Fruit fly (Drosophila melanogaster) whole organism, embryonic: Measurements from ENCODE around the gene CG12347.
A peak's percentile ranks its signal among the peaks of the same experiment; 100 is the strongest.

Source experiments
- Aef1 ChIP-seq: fragments of 200-800 bp; sonication (Bioruptor generic); IDR thresholded peaks from 3 replicates; pipeline ENCODE4 v1.3.6; 2022; ENCODE audit warnings: missing biosample characterization, missing genetic modification characterization
- Bdp1 ChIP-seq: fragments of 200-800 bp; sonication (Bioruptor generic); optimal IDR thresholded peaks from 3 replicates; lab custom pipeline; 2016; ENCODE audit warnings: missing biosample characterization, missing genetic modification characterization
- C15 ChIP-seq: fragments of 200-800 bp; sonication (Bioruptor generic); IDR thresholded peaks from 3 replicates; pipeline ENCODE4 v1.3.6; 2022; ENCODE audit warnings: missing biosample characterization, missing genetic modification characterization
- CG11723 ChIP-seq: fragments of 200-800 bp; sonication (Bioruptor generic); optimal IDR thresholded peaks from 2 replicates; lab custom pipeline; 2017; ENCODE audit warnings: missing biosample characterization, mild to moderate bottlenecking, missing genetic modification characterization
- CG12744 ChIP-seq: fragments of 200-800 bp; sonication (Bioruptor generic); optimal IDR thresholded peaks from 2 replicates; lab custom pipeline; 2016; ENCODE audit warnings: missing biosample characterization, missing genetic modification characterization
- CG15073 ChIP-seq: fragments of 200-800 bp; sonication (Bioruptor generic); optimal IDR thresholded peaks from 2 replicates; lab custom pipeline; 2016; ENCODE audit warnings: missing biosample characterization, missing genetic modification characterization
- CG16779 ChIP-seq: fragments of 200-800 bp; sonication (Bioruptor generic); IDR thresholded peaks from 2 replicates; pipeline ENCODE4 v1.3.6; 2022; ENCODE audit warnings: missing biosample characterization, missing genetic modification characterization
- CG17912 ChIP-seq: fragments of 200-800 bp; sonication (Bioruptor generic); optimal IDR thresholded peaks from 2 replicates; lab custom pipeline; 2018; ENCODE audit warnings: missing biosample characterization, mild to moderate bottlenecking, missing genetic modification characterization
- CG2875 ChIP-seq: fragments of 200-800 bp; sonication (Bioruptor generic); optimal IDR thresholded peaks from 2 replicates; lab custom pipeline; 2017; ENCODE audit warnings: missing biosample characterization, mild to moderate bottlenecking, missing genetic modification characterization, missing genetic modification reagents
- CG31441 ChIP-seq: fragments of 200-800 bp; sonication (Bioruptor generic); IDR thresholded peaks from 2 replicates; pipeline ENCODE4 v1.3.6; 2022; ENCODE audit warnings: missing biosample characterization, missing genetic modification characterization
- CG3407 ChIP-seq: fragments of 200-800 bp; sonication (Bioruptor generic); optimal IDR thresholded peaks from 2 replicates; lab custom pipeline; 2018; ENCODE audit warnings: missing biosample characterization, mild to moderate bottlenecking, missing genetic modification characterization
- CG7556 ChIP-seq: fragments of 200-800 bp; sonication (Bioruptor generic); optimal IDR thresholded peaks from 2 replicates; lab custom pipeline; 2017; ENCODE audit warnings: missing biosample characterization, mild to moderate bottlenecking, missing genetic modification characterization
- CG8388 ChIP-seq: fragments of 200-800 bp; sonication (Bioruptor generic); optimal IDR thresholded peaks from 2 replicates; lab custom pipeline; 2019; ENCODE audit warnings: missing biosample characterization, mild to moderate bottlenecking, missing genetic modification characterization, moderate library complexity
- CG8944 ChIP-seq: fragments of 200-800 bp; sonication (Bioruptor generic); optimal IDR thresholded peaks from 3 replicates; lab custom pipeline; 2016; ENCODE audit warnings: missing biosample characterization, missing genetic modification characterization
- CG9727 ChIP-seq: fragments of 200-800 bp; sonication (Bioruptor generic); optimal IDR thresholded peaks from 3 replicates; lab custom pipeline; 2017; ENCODE audit warnings: missing biosample characterization, mild to moderate bottlenecking, missing genetic modification characterization
- Dad ChIP-seq: fragments of 200-800 bp; sonication (Bioruptor generic); optimal IDR thresholded peaks from 3 replicates; lab custom pipeline; 2016; ENCODE audit warnings: missing biosample characterization, missing genetic modification characterization
- Deaf1 ChIP-seq: fragments of 200-800 bp; optimal IDR thresholded peaks from 3 replicates; lab custom pipeline; 2019; ENCODE audit warnings: missing biosample characterization, mild to moderate bottlenecking, missing genetic modification characterization, moderate library complexity
- Doc2 ChIP-seq: fragments of 200-800 bp; sonication (Bioruptor generic); IDR thresholded peaks from 2 replicates; pipeline ENCODE4 v1.3.6; 2022; ENCODE audit warnings: missing biosample characterization, missing genetic modification characterization
- Hand ChIP-seq: fragments of 200-800 bp; sonication (Bioruptor generic); optimal IDR thresholded peaks from 2 replicates; lab custom pipeline; 2017; ENCODE audit warnings: mild to moderate bottlenecking, missing biosample characterization, missing genetic modification reagents, missing genetic modification characterization
- HmgD ChIP-seq: fragments of 200-800 bp; sonication (Bioruptor generic); optimal IDR thresholded peaks from 3 replicates; lab custom pipeline; 2016; ENCODE audit warnings: missing biosample characterization, missing genetic modification characterization
- Hr3 ChIP-seq: fragments of 200-800 bp; sonication (Bioruptor generic); optimal IDR thresholded peaks from 3 replicates; lab custom pipeline; 2016; ENCODE audit warnings: missing biosample characterization, missing genetic modification characterization
- Neu2 ChIP-seq: fragments of 200-800 bp; sonication (Bioruptor generic); optimal IDR thresholded peaks from 3 replicates; lab custom pipeline; 2016; ENCODE audit warnings: missing biosample characterization, missing genetic modification characterization, borderline replicate concordance
- Optix ChIP-seq: fragments of 200-800 bp; sonication (Bioruptor generic); IDR thresholded peaks from 3 replicates; pipeline ENCODE4 v1.3.6; 2022; ENCODE audit warnings: missing biosample characterization, missing genetic modification characterization
- PHDP ChIP-seq: fragments of 200-800 bp; sonication (Bioruptor generic); optimal IDR thresholded peaks from 3 replicates; lab custom pipeline; 2018; ENCODE audit warnings: missing biosample characterization, mild to moderate bottlenecking, missing genetic modification characterization, moderate library complexity
- Ptx1 ChIP-seq: fragments of 200-800 bp; sonication (Bioruptor generic); IDR thresholded peaks from 2 replicates; pipeline ENCODE4 v1.3.6; 2022; ENCODE audit warnings: missing biosample characterization, missing genetic modification characterization
- Sin3A ChIP-seq: fragments of >200 bp; optimal IDR thresholded peaks from 2 replicates; lab custom pipeline; 2018
- Stat92E ChIP-seq, 3 experiments: fragments of >200 bp in 2 of 3; fragments of 200-800 bp in 1 of 3; sonication (Bioruptor generic) in 1 of 3; optimal IDR thresholded peaks; 2 replicates each; lab custom pipeline; 2017 to 2019; ENCODE audit warnings: missing biosample characterization in 3 of 3, missing genetic modification characterization in 3 of 3, mild to moderate bottlenecking in 1 of 3, moderate library complexity in 1 of 3
- Trl ChIP-seq, 3 experiments: fragments of >200 bp in 2 of 3; fragments of 200-800 bp in 1 of 3; sonication (Bioruptor generic) in 1 of 3; optimal IDR thresholded peaks; 2 replicates in 1 of 3; 3 replicates in 2 of 3; lab custom pipeline; 2016 to 2017; ENCODE audit warnings: missing biosample characterization in 1 of 3, missing genetic modification characterization in 1 of 3
- Vsx1 ChIP-seq: fragments of 200-800 bp; sonication (Bioruptor generic); optimal IDR thresholded peaks from 2 replicates; lab custom pipeline; 2017; ENCODE audit warnings: missing biosample characterization, mild to moderate bottlenecking, missing genetic modification characterization, missing genetic modification reagents
- abd-A ChIP-seq: fragments of 200-800 bp; sonication (Bioruptor generic); optimal IDR thresholded peaks from 3 replicates; lab custom pipeline; 2019; ENCODE audit warnings: missing biosample characterization, mild to moderate bottlenecking, missing genetic modification characterization, moderate library complexity
- ara ChIP-seq: fragments of 200-800 bp; sonication (Bioruptor generic); IDR thresholded peaks from 2 replicates; pipeline ENCODE4 v1.3.6; 2022; ENCODE audit warnings: missing biosample characterization, missing genetic modification characterization
- corto ChIP-seq: fragments of 200-800 bp; sonication (Bioruptor generic); optimal IDR thresholded peaks from 2 replicates; lab custom pipeline; 2016; ENCODE audit warnings: missing biosample characterization, mild to moderate bottlenecking, missing genetic modification characterization, moderate library complexity
- her ChIP-seq: fragments of 200-800 bp; sonication (Bioruptor generic); optimal IDR thresholded peaks from 2 replicates; lab custom pipeline; 2016; ENCODE audit warnings: missing biosample characterization, missing genetic modification characterization
- hkb ChIP-seq, 2 experiments: fragments of 200-800 bp in 1 of 2; fragments of >200 bp in 1 of 2; sonication (Bioruptor generic) in 1 of 2; IDR thresholded peaks in 1 of 2; optimal IDR thresholded peaks in 1 of 2; 2 replicates each; pipeline versions ENCODE4 v1.3.6 to Lab custom; 2017 to 2022; ENCODE audit warnings: missing biosample characterization in 1 of 2, missing genetic modification characterization in 1 of 2
- jigr1 ChIP-seq: fragments of 200-800 bp; sonication (Bioruptor generic); IDR thresholded peaks from 3 replicates; pipeline ENCODE4 v1.3.6; 2022; ENCODE audit warnings: missing biosample characterization, missing genetic modification characterization
- nom ChIP-seq: fragments of 200-800 bp; sonication (Bioruptor generic); optimal IDR thresholded peaks from 2 replicates; lab custom pipeline; 2017; ENCODE audit warnings: missing biosample characterization, missing genetic modification characterization, mild to moderate bottlenecking, moderate library complexity, missing genetic modification reagents
- otp ChIP-seq: fragments of 200-800 bp; sonication (Bioruptor generic); IDR thresholded peaks from 3 replicates; pipeline ENCODE4, ENCODE4 v1.3.6; 2022; ENCODE audit warnings: missing biosample characterization, missing genetic modification characterization
- pan ChIP-seq, 4 experiments: fragments of >200 bp in 3 of 4; fragments of 200-800 bp in 1 of 4; sonication (Bioruptor generic) in 1 of 4; optimal IDR thresholded peaks in 3 of 4; IDR thresholded peaks in 1 of 4; 2 replicates each; pipeline versions ENCODE4 v1.3.6 to Lab custom; 2017 to 2022; ENCODE audit warnings: missing biosample characterization in 2 of 4, missing genetic modification characterization in 2 of 4, mixed read lengths in 1 of 4
- pb ChIP-seq: fragments of 200-800 bp; sonication (Bioruptor generic); optimal IDR thresholded peaks from 3 replicates; lab custom pipeline; 2016; ENCODE audit warnings: missing biosample characterization, missing genetic modification characterization
- phol ChIP-seq: fragments of 200-800 bp; sonication (Bioruptor generic); optimal IDR thresholded peaks from 3 replicates; lab custom pipeline; 2018; ENCODE audit warnings: missing biosample characterization, mild to moderate bottlenecking, missing genetic modification characterization, moderate library complexity
- ranshi ChIP-seq: fragments of 200-800 bp; sonication (Bioruptor generic); IDR thresholded peaks from 2 replicates; pipeline ENCODE4 v1.3.6; 2022; ENCODE audit warnings: missing biosample characterization, missing genetic modification characterization
- run ChIP-seq: fragments of 200-800 bp; sonication (Bioruptor generic); optimal IDR thresholded peaks from 3 replicates; lab custom pipeline; 2018; ENCODE audit warnings: missing biosample characterization, mild to moderate bottlenecking, missing genetic modification characterization
- salm ChIP-seq: fragments of 200-800 bp; sonication (Bioruptor generic); optimal IDR thresholded peaks from 2 replicates; lab custom pipeline; 2018; ENCODE audit warnings: missing biosample characterization, mild to moderate bottlenecking, missing genetic modification characterization
- sisA ChIP-seq: fragments of 200-800 bp; sonication (Bioruptor generic); IDR thresholded peaks from 2 replicates; pipeline ENCODE4 v1.3.6; 2022; ENCODE audit warnings: missing biosample characterization, missing genetic modification characterization
- stc ChIP-seq: fragments of 200-800 bp; sonication (Bioruptor generic); IDR thresholded peaks from 2 replicates; pipeline ENCODE4 v1.3.6; 2022; ENCODE audit warnings: missing biosample characterization, missing genetic modification characterization
- z ChIP-seq: fragments of 200-800 bp; sonication (Bioruptor generic); IDR thresholded peaks from 3 replicates; pipeline ENCODE4 v1.3.6; 2022; ENCODE audit warnings: missing biosample characterization, missing genetic modification characterization
- zf30C ChIP-seq: fragments of 200-800 bp; sonication (Bioruptor generic); optimal IDR thresholded peaks from 3 replicates; lab custom pipeline; 2018; ENCODE audit warnings: missing biosample characterization, mild to moderate bottlenecking, missing genetic modification characterization

Gene CG12347

DNA sequence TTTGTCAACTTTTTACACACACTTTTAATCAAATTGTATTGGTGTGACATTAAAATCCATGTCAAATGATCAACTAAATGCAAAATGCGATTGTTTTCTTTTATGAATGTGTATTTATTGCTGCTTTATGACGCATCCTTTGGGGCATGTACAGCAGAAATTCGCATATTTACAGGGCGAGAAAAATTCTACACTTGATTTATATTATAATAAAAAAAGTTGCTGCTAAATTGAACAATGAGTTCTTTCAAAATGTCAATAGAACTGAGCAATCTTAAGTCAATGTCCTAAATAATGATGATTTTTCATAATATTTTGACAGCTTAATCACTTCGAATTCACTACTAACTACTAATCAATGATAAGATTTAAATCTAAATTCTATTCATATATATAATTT lies 4.8 kb downstream of the CG12347 start, which contains the start of gene CG43445 (continued):
- no peak for TF ChIP-seq Ptx1 (GFP tag; lab: Robert Waterston, UW)
- TF ChIP-seq CG3407: no peak
- TF ChIP-seq CG12744 (GFP tag; lab: Kevin White, UChicago): no peak
- no peak for TF ChIP-seq corto (GFP tag; lab: Kevin White, UChicago)
- TF ChIP-seq sisA (GFP tag; lab: Robert Waterston, UW): no peak

DNA sequence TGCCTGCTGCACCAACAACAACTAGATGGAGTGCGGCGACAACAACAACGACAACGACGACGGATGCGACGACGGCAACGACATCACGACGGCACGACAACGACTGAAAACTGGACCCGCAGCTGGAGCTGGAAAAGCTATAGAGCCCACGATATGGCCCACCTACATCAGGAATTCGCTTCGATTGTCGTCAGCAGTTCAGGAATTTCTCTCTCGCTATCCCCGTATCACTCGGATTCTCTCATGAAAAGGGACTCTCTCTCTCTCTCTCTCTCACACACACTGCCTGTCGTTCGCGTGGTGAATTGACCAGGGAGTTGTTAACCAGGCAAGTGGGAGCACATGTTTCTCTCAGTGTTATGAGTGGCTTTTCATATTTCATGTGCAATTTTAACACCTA lies 10.2 kb downstream of the CG12347 start, which contains the start of gene Rim:
Rim (minus strand) TSS at position 101 of the 400 bp plus-strand sequence.
- TF ChIP-seq CG9727 (GFP tag; lab: Kevin White, UChicago) (no peak), ranshi (GFP tag; lab: Robert Waterston, UW) (no peak), otp (GFP tag; lab: Robert Waterston, UW) (no peak), zf30C (GFP tag; lab: Kevin White, UChicago) (peak; percentile 1), CG17912 (GFP tag; lab: Kevin White, UChicago) (no peak), stc (no peak), Hr3 (GFP tag; lab: Kevin White, UChicago) (no peak), nom (GFP tag; lab: Kevin White, UChicago) (no peak), CG15073 (GFP tag; lab: Kevin White, UChicago) (no peak), HmgD (no peak), z (GFP tag; lab: Robert Waterston, UW) (no peak), pb (no peak), Aef1 (GFP tag; lab: Robert Waterston, UW) (no peak), Trl (optimal IDR thresholded peaks at IDR 0.05; lab: Kevin White, UChicago) (peak; percentile 42 to 73), Trl (GFP tag; optimal IDR thresholded peaks at IDR 0.05; lab: Kevin White, UChicago) (no peak), abd-A (tag; lab: Kevin White, UChicago) (peak; percentile 34), Deaf1 (tag; lab: Kevin White, UChicago) (peak; percentile 27), run (tag; lab: Kevin White, UChicago) (no peak), CG16779 (0 out of 2 replicates have a peak, but pooled peaks have one; percentile 52), pan (optimal IDR thresholded peaks at IDR 0.05; lab: Kevin White, UChicago) (no peak), pan (GFP tag; optimal IDR thresholded peaks at IDR 0.05 in 1 of 2, IDR thresholded peaks at IDR 0.05 in 1 of 2) (no peak)

DNA sequence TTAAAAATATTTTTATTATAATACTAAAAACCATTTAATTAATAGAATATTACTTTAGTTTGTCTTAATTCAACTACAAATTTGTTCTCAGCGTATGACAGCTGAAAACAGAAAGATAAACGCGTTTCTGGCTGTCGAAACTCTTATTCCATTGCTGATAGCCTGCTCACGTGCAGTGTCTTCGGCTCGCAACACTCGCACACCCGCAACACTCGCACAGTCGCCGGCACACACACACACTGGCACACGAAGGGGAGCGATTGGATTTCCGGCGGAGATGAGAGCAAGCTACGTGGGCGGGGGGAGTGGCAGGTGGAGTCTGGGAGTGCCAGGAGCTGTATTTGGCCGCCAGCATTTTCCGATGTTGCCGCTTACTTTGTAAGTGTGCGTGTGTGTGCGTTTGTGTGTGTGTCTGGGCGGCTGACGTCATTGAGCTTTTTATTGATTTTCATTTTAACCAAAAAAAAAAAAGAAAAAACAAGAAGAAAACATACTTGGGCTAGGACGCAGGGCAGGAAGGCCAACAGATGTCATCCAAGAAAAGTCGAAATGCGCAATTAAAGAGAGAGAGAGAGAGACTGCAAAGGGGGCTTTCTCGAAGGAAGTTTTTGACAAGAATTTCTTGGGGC lies 11.7 kb downstream of the CG12347 start:
- TF ChIP-seq CG8388 (no peak), hkb (optimal IDR thresholded peaks at IDR 0.05; lab: Kevin White, UChicago) (no peak), hkb (GFP tag; IDR thresholded peaks at IDR 0.05; lab: Robert Waterston, UW) (no peak), Vsx1 (no peak), her (no peak), salm (tag; lab: Kevin White, UChicago) (no peak), Dad (GFP tag; lab: Kevin White, UChicago) (no peak), Hand (no peak), Optix (no peak), CG8944 (GFP tag; lab: Kevin White, UChicago) (no peak), nom (GFP tag; lab: Kevin White, UChicago) (no peak), PHDP (tag; lab: Kevin White, UChicago) (no peak), CG11723 (GFP tag; lab: Kevin White, UChicago) (no peak), Neu2 (GFP tag; lab: Kevin White, UChicago) (no peak), phol (tag; lab: Kevin White, UChicago) (no peak), Stat92E (GFP tag; optimal IDR thresholded peaks at IDR 0.05; lab: Kevin White, UChicago) (no peak), Bdp1 (GFP tag; lab: Kevin White, UChicago) (no peak), Doc2 (GFP tag; lab: Robert Waterston, UW) (no peak), CG2875 (GFP tag; lab: Kevin White, UChicago) (no peak), jigr1 (GFP tag; lab: Robert Waterston, UW) (no peak), CG31441 (GFP tag; lab: Robert Waterston, UW) (no peak), C15 (GFP tag; lab: Robert Waterston, UW) (no peak), zf30C (GFP tag; lab: Kevin White, UChicago) (no peak), CG7556 (GFP tag; lab: Kevin White, UChicago) (no peak), Sin3A (lab: Kevin White, UChicago) (no peak), ara (GFP tag; lab: Robert Waterston, UW) (no peak)
